Worm (Caenorhabditis elegans): Measurements from ENCODE around the gene pmk-2.

pmk-2 gene

DNA sequence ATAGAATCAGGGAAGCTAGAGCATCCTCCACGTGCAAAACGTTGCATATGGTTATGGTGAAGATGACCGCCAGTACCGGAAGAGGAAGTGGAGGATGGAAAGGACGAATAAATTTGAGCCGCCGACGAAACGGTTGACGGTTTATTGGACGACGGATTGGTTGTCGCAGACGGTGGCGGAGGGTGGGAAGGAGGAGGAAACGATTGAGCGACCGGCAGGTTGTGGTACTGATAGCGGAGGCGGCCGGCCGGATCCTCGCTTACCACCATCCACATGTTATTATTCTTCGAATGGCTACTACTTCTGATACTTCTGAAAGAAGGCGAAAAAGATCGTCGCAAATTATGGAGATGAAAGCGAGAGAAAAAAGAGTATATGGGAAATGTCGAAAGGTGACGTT lies 49.6 kb downstream of the pmk-2 start:
- peak; percentile 45 for TF ChIP-seq aha-1 (tag)
- TF ChIP-seq set-16 (GFP tag; IDR thresholded peaks at IDR 0.05): peak; percentile 66
- TF ChIP-seq cey-2 (tag; optimal IDR thresholded peaks at IDR 0.05; ENCODE audit: borderline replicate concordance, insufficient read depth): no peak

Measured in whole organism, L4 larva.